Worm (Caenorhabditis elegans): ENCODE results near the gene xpo-1.

The xpo-1 gene

ce11 chrV:7820270-7820669 is 15.4 kb downstream of the xpo-1 start, which contains the start of gene lbp-4:
lbp-4 (plus strand) TSS chrV:7820578.
- TF ChIP-seq ztf-4 (tag; optimal IDR thresholded peaks at IDR 0.05), result no peak
- TF ChIP-seq ceh-28 (tag; optimal IDR thresholded peaks at IDR 0.05), result no peak
- peak; percentile 39 for TF ChIP-seq elt-2 (tag; optimal IDR thresholded peaks at IDR 0.05)
- TF ChIP-seq lin-15B (tag; optimal IDR thresholded peaks at IDR 0.05), result peak; percentile 51
- TF ChIP-seq snpc-4 (tag; optimal IDR thresholded peaks at IDR 0.05), result peak; percentile 19
- TF ChIP-seq nfya-1 (tag; optimal IDR thresholded peaks at IDR 0.05; ENCODE audit: insufficient read depth), result peak; percentile 50
- no peak for TF ChIP-seq fkh-10 (GFP tag; optimal IDR thresholded peaks at IDR 0.05)
- TF ChIP-seq pqm-1 (tag; optimal IDR thresholded peaks at IDR 0.05), result peak; percentile 37
- TF ChIP-seq pha-4 (tag; optimal IDR thresholded peaks at IDR 0.05), result peak; percentile 73
- TF ChIP-seq nhr-23 (tag; optimal IDR thresholded peaks at IDR 0.05), result peak; percentile 54

- TF ChIP-seq nfya-1 (tag; optimal IDR thresholded peaks at IDR 0.05; ENCODE audit: insufficient read depth) (peak; percentile 9), unc-62 (GFP tag; optimal IDR thresholded peaks at IDR 0.05) (peak; percentile 71), lin-39 (tag; optimal IDR thresholded peaks at IDR 0.05) (peak; percentile 22), jun-1 (tag; optimal IDR thresholded peaks at IDR 0.05) (no peak), lsy-12 (tag; optimal IDR thresholded peaks at IDR 0.05) (no peak)
Observed at ce11 chrV:7822655-7823054, 17.8 kb downstream of the xpo-1 start.

ce11 chrV:7824138-7824537 is 19.3 kb downstream of the xpo-1 start:
- TF ChIP-seq egl-27 (tag; optimal IDR thresholded peaks at IDR 0.05) (no peak), ztf-4 (tag; optimal IDR thresholded peaks at IDR 0.05) (no peak), pha-4 (tag; optimal IDR thresholded peaks at IDR 0.05) (no peak), mdl-1 (tag; optimal IDR thresholded peaks at IDR 0.05) (no peak), sea-2 (GFP tag; optimal IDR thresholded peaks at IDR 0.05) (no peak), tbx-2 (tag; optimal IDR thresholded peaks at IDR 0.05) (no peak), ceh-9 (tag; optimal IDR thresholded peaks at IDR 0.05) (no peak), nhr-23 (tag; optimal IDR thresholded peaks at IDR 0.05) (no peak), nhr-43 (tag; optimal IDR thresholded peaks at IDR 0.05; ENCODE audit: poor library complexity, severe bottlenecking) (no peak), ztf-11 (tag; optimal IDR thresholded peaks at IDR 0.05) (no peak), daf-12 (tag; optimal IDR thresholded peaks at IDR 0.05) (no peak), fkh-10 (GFP tag; optimal IDR thresholded peaks at IDR 0.05) (no peak), elt-2 (tag; optimal IDR thresholded peaks at IDR 0.05) (no peak), elt-1 (tag; optimal IDR thresholded peaks at IDR 0.05) (no peak), ceh-28 (tag; optimal IDR thresholded peaks at IDR 0.05) (no peak), R02D3.7 (tag; optimal IDR thresholded peaks at IDR 0.05) (no peak)

- TF ChIP-seq unc-62 (GFP tag; optimal IDR thresholded peaks at IDR 0.05) (no peak), jun-1 (tag; optimal IDR thresholded peaks at IDR 0.05) (no peak), tbx-2 (tag; optimal IDR thresholded peaks at IDR 0.05) (no peak), nhr-23 (tag; optimal IDR thresholded peaks at IDR 0.05) (no peak), nhr-237 (tag; optimal IDR thresholded peaks at IDR 0.05) (no peak), pha-4 (tag; optimal IDR thresholded peaks at IDR 0.05) (no peak), ceh-82 (tag; optimal IDR thresholded peaks at IDR 0.05) (no peak), elt-2 (tag; optimal IDR thresholded peaks at IDR 0.05) (no peak), mml-1 (tag; optimal IDR thresholded peaks at IDR 0.05) (no peak)
Observed at ce11 chrV:7825836-7826235, 21.0 kb downstream of the xpo-1 start.

ce11 chrV:7826362-7826761 is 21.5 kb downstream of the xpo-1 start:
- TF ChIP-seq fkh-2 (tag; optimal IDR thresholded peaks at IDR 0.05) (no peak), lin-15B (tag; optimal IDR thresholded peaks at IDR 0.05) (no peak), elt-1 (tag; optimal IDR thresholded peaks at IDR 0.05) (no peak), fkh-10 (GFP tag; optimal IDR thresholded peaks at IDR 0.05) (no peak), unc-39 (tag; optimal IDR thresholded peaks at IDR 0.05) (no peak), lin-39 (tag; optimal IDR thresholded peaks at IDR 0.05) (no peak), ztf-11 (tag; optimal IDR thresholded peaks at IDR 0.05) (no peak), egl-5 (tag; optimal IDR thresholded peaks at IDR 0.05) (no peak), daf-12 (tag; optimal IDR thresholded peaks at IDR 0.05) (no peak), nhr-77 (tag; optimal IDR thresholded peaks at IDR 0.05) (no peak), hmg-11 (tag; optimal IDR thresholded peaks at IDR 0.05) (no peak), ceh-16 (tag; optimal IDR thresholded peaks at IDR 0.05) (no peak), R02D3.7 (tag; optimal IDR thresholded peaks at IDR 0.05) (no peak), pha-4 (tag; optimal IDR thresholded peaks at IDR 0.05) (no peak), nhr-11 (tag; optimal IDR thresholded peaks at IDR 0.05) (no peak), elt-2 (tag; optimal IDR thresholded peaks at IDR 0.05) (no peak), nfya-1 (tag; optimal IDR thresholded peaks at IDR 0.05; ENCODE audit: insufficient read depth) (no peak), ceh-9 (tag; optimal IDR thresholded peaks at IDR 0.05) (no peak), mml-1 (tag; optimal IDR thresholded peaks at IDR 0.05) (no peak)

Measured in whole organism, L3 larva.